ENCODE assay signal across 2 worm cellular contexts in genomic region chrIII:12005871-12006358, ce11.
TF ChIP-seq lines count a peak whose summit lies in the region.

No protein-coding gene starts in this region.

TF ChIP-seq in whole organism, L4 larva, 104 proteins besides CTCF, POLR2A, EP300 and RAD21:
- TF ChIP-seq aha-1 (tag; lab: Kevin White, UChicago) (peak; percentile 28), dmd-6 (GFP tag; IDR thresholded peaks at IDR 0.05; lab: Robert Waterston, UW) (peak; percentile 28; the same call in 1 of the 2 replicates)

TF ChIP-seq in whole organism, young adult, 124 proteins besides CTCF, POLR2A, EP300 and RAD21:
- TF ChIP-seq nhr-80 (tag; optimal IDR thresholded peaks at IDR 0.05; lab: Kevin White, UChicago) (peak; percentile 8), cebp-1 (GFP tag; IDR thresholded peaks at IDR 0.05; lab: Robert Waterston, UW) (peak; percentile 93), cebp-1 (tag; optimal IDR thresholded peaks at IDR 0.05; lab: Kevin White, UChicago) (peak; percentile 91)
